Fruit fly (Drosophila melanogaster): ENCODE results near the gene CG15561.

Gene CG15561

dm6 chr3R:31254808-31255207 lies 39.1 kb upstream of the CG15561 start, which contains the start of the genes CG1750 and spn-F (continued):
- TF ChIP-seq lov (optimal IDR thresholded peaks at IDR 0.05) (no peak), lov (GFP tag; IDR thresholded peaks at IDR 0.05) (no peak), Mad (GFP tag; optimal IDR thresholded peaks at IDR 0.05) (no peak), kay (GFP tag; optimal IDR thresholded peaks at IDR 0.05) (no peak), CoRest (tag; optimal IDR thresholded peaks at IDR 0.05) (no peak), Taf1 (GFP tag; IDR thresholded peaks at IDR 0.05) (no peak), YL-1 (GFP tag; optimal IDR thresholded peaks at IDR 0.05) (peak; percentile 43), trem (tag; optimal IDR thresholded peaks at IDR 0.05) (peak; percentile 62), CG31224 (GFP tag; IDR thresholded peaks at IDR 0.05) (no peak), seq (GFP tag; IDR thresholded peaks at IDR 0.05) (no peak), nerfin-2 (GFP tag; IDR thresholded peaks at IDR 0.05; ENCODE audit: partially characterized antibody) (no peak), gsb-n (tag; optimal IDR thresholded peaks at IDR 0.05) (peak; percentile 54), ham (GFP tag; IDR thresholded peaks at IDR 0.05) (no peak), Gsc (GFP tag; IDR thresholded peaks at IDR 0.05) (no peak), Dp (GFP tag; optimal IDR thresholded peaks at IDR 0.05) (peak; percentile 14), Usf (GFP tag; optimal IDR thresholded peaks at IDR 0.05) (no peak), gfzf (GFP tag; optimal IDR thresholded peaks at IDR 0.05) (peak; percentile 81), gro (GFP tag; optimal IDR thresholded peaks at IDR 0.05) (peak; percentile 5), CG8924 (tag; optimal IDR thresholded peaks at IDR 0.05) (no peak), Hsf (GFP tag; optimal IDR thresholded peaks at IDR 0.05) (no peak), CG10543 (GFP tag; optimal IDR thresholded peaks at IDR 0.05) (no peak), Lim3 (GFP tag; IDR thresholded peaks at IDR 0.05) (no peak), cas (GFP tag; IDR thresholded peaks at IDR 0.05) (no peak), CG5180 (GFP tag; optimal IDR thresholded peaks at IDR 0.05) (no peak), CG43689 (GFP tag; IDR thresholded peaks at IDR 0.05) (no peak), Tbp (GFP tag; optimal IDR thresholded peaks at IDR 0.05) (no peak), HmgZ (tag; optimal IDR thresholded peaks at IDR 0.05) (peak; percentile 39), sens-2 (GFP tag; IDR thresholded peaks at IDR 0.05) (no peak), lab (GFP tag; optimal IDR thresholded peaks at IDR 0.05) (no peak), CTCF (GFP tag; optimal IDR thresholded peaks at IDR 0.05) (peak; percentile 1), CG10431 (GFP tag; optimal IDR thresholded peaks at IDR 0.05) (no peak), CG9876 (GFP tag; optimal IDR thresholded peaks at IDR 0.05) (no peak), Fer2 (tag; optimal IDR thresholded peaks at IDR 0.05) (no peak), lola (GFP tag; optimal IDR thresholded peaks at IDR 0.05) (peak in 1 of 3 experiments; percentile 1), CG18599 (GFP tag; optimal IDR thresholded peaks at IDR 0.05) (no peak), CG15514 (GFP tag; optimal IDR thresholded peaks at IDR 0.05) (peak; percentile 23), CG11723 (GFP tag; optimal IDR thresholded peaks at IDR 0.05) (no peak), CG10147 (GFP tag; optimal IDR thresholded peaks at IDR 0.05) (no peak), grn (GFP tag; optimal IDR thresholded peaks at IDR 0.05) (no peak), jumu (GFP tag; optimal IDR thresholded peaks at IDR 0.05) (no peak), tio (GFP tag; optimal IDR thresholded peaks at IDR 0.05) (no peak), CG15696 (tag; optimal IDR thresholded peaks at IDR 0.05) (no peak), Dll (GFP tag; IDR thresholded peaks at IDR 0.05; ENCODE audit: partially characterized antibody) (peak; percentile 89), aop (GFP tag; IDR thresholded peaks at IDR 0.05) (no peak), CG7963 (GFP tag; IDR thresholded peaks at IDR 0.05; ENCODE audit: partially characterized antibody) (no peak), CG7556 (GFP tag; optimal IDR thresholded peaks at IDR 0.05) (no peak), CG17829 (tag; optimal IDR thresholded peaks at IDR 0.05) (peak; percentile 28), MTF-1 (GFP tag; optimal IDR thresholded peaks at IDR 0.05; ENCODE audit: borderline replicate concordance) (no peak), CG9437 (GFP tag; optimal IDR thresholded peaks at IDR 0.05) (peak; percentile 99), Med (GFP tag) (peak; percentile 58), CG8388 (GFP tag; optimal IDR thresholded peaks at IDR 0.05) (no peak), ttk (GFP tag; IDR thresholded peaks at IDR 0.05) (no peak)
